Worm (Caenorhabditis elegans): ENCODE measurements around the gene clec-175.

ce11 chrIV:4469055-4469454 is 46.9 kb downstream of the clec-175 start:
- no peak for TF ChIP-seq med-1 (GFP tag; optimal IDR thresholded peaks at IDR 0.05; ENCODE audit: insufficient read depth)
- no peak for TF ChIP-seq ref-1 (GFP tag; conservative IDR thresholded peaks at IDR 0.05)
- TF ChIP-seq flt-1 (GFP tag; IDR thresholded peaks at IDR 0.05) = no peak
- no peak for TF ChIP-seq ztf-23 (GFP tag; IDR thresholded peaks at IDR 0.05)
- TF ChIP-seq tab-1 (GFP tag; IDR thresholded peaks at IDR 0.05) = no peak
- TF ChIP-seq klf-2 (GFP tag; conservative IDR thresholded peaks at IDR 0.05) = no peak
